Worm (Caenorhabditis elegans): Measurements from ENCODE around the gene tag-123.

tag-123 gene

ce11 chrX:8428319-8428888 is 6.5 kb upstream of the tag-123 start, which contains the start of gene F08F1.3:
Gene F08F1.3, plus strand, starts transcription at chrX:8428838.
- TF ChIP-seq mml-1 (tag; optimal IDR thresholded peaks at IDR 0.05) (no peak), hmg-11 (tag; optimal IDR thresholded peaks at IDR 0.05) (no peak), pha-4 (tag; optimal IDR thresholded peaks at IDR 0.05) (peak; percentile 42), ama-1 (optimal IDR thresholded peaks at IDR 0.05) (no peak), fos-1 (tag; optimal IDR thresholded peaks at IDR 0.05) (no peak), elt-2 (tag; optimal IDR thresholded peaks at IDR 0.05) (peak; percentile 74), lin-39 (tag; optimal IDR thresholded peaks at IDR 0.05) (no peak), ceh-16 (tag; optimal IDR thresholded peaks at IDR 0.05) (no peak), eor-1 (tag; optimal IDR thresholded peaks at IDR 0.05) (no peak), pqm-1 (tag; optimal IDR thresholded peaks at IDR 0.05) (peak; percentile 23), unc-39 (tag; optimal IDR thresholded peaks at IDR 0.05) (no peak), ztf-4 (tag; optimal IDR thresholded peaks at IDR 0.05) (no peak), nhr-43 (tag; optimal IDR thresholded peaks at IDR 0.05; ENCODE audit: poor library complexity, severe bottlenecking) (no peak), tbx-2 (tag; optimal IDR thresholded peaks at IDR 0.05) (no peak), R02D3.7 (tag; optimal IDR thresholded peaks at IDR 0.05) (no peak), nhr-25 (tag; optimal IDR thresholded peaks at IDR 0.05) (no peak), fkh-10 (GFP tag; optimal IDR thresholded peaks at IDR 0.05) (no peak), mdl-1 (tag; optimal IDR thresholded peaks at IDR 0.05) (no peak), nhr-11 (tag; optimal IDR thresholded peaks at IDR 0.05) (no peak), ceh-28 (tag; optimal IDR thresholded peaks at IDR 0.05) (no peak)

- TF ChIP-seq nhr-25 (tag; optimal IDR thresholded peaks at IDR 0.05) (peak; percentile 51), aly-2 (tag; optimal IDR thresholded peaks at IDR 0.05) (no peak), fos-1 (tag; optimal IDR thresholded peaks at IDR 0.05) (no peak)
Measured at ce11 chrX:8426160-8426712, 4.4 kb upstream of the tag-123 start.

- TF ChIP-seq nhr-25 (tag; optimal IDR thresholded peaks at IDR 0.05): peak; percentile 4
- TF ChIP-seq jun-1 (tag; optimal IDR thresholded peaks at IDR 0.05): no peak
- TF ChIP-seq pha-4 (tag; optimal IDR thresholded peaks at IDR 0.05): peak; percentile 4
- no peak for TF ChIP-seq ceh-16 (tag; optimal IDR thresholded peaks at IDR 0.05)
- TF ChIP-seq daf-12 (tag; optimal IDR thresholded peaks at IDR 0.05): no peak
Measured at ce11 chrX:8424286-8424685, 2.4 kb upstream of the tag-123 start.

DNA sequence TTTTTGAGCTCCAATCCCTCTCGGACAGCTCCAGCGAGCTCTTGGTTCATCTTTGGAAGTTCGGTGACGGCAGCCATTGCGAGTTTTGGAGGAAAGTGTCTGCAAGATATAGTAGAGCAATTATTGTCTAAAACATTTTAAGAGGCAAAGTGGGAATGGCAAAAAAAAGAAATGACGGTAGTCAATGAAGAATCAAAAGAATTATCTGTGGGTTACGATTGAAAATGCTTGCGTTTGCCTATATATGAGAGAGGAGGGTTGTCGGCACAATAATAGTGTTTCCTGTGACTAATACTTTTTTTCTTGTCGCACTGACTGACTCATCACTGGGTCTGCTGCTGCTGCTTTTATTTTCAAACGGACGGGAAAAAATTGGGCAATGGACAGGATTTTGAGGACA is 1.8 kb upstream of the tag-123 start, which contains the start of gene tth-1:
tth-1 (minus strand) TSS at position 101 of the 400 bp plus-strand sequence.
- TF ChIP-seq zag-1 (tag; optimal IDR thresholded peaks at IDR 0.05) (no peak), nhr-237 (tag; optimal IDR thresholded peaks at IDR 0.05) (no peak), ceh-9 (tag; optimal IDR thresholded peaks at IDR 0.05) (no peak), daf-12 (tag; optimal IDR thresholded peaks at IDR 0.05) (no peak), lsy-12 (tag; optimal IDR thresholded peaks at IDR 0.05) (no peak)

- TF ChIP-seq pha-4 (tag; optimal IDR thresholded peaks at IDR 0.05) (peak; percentile 33), pqm-1 (tag; optimal IDR thresholded peaks at IDR 0.05) (peak; percentile 71), hmg-11 (tag; optimal IDR thresholded peaks at IDR 0.05) (no peak), eor-1 (tag; optimal IDR thresholded peaks at IDR 0.05) (no peak), elt-2 (tag; optimal IDR thresholded peaks at IDR 0.05) (peak; percentile 52)
Measured at ce11 chrX:8423199-8423598, 1.3 kb upstream of the tag-123 start.

ce11 chrX:8421594-8421993 is 261 bp downstream of the tag-123 start:
- TF ChIP-seq ztf-11 (tag; optimal IDR thresholded peaks at IDR 0.05): no peak
- TF ChIP-seq skn-1 (tag; optimal IDR thresholded peaks at IDR 0.05): no peak
- no peak for TF ChIP-seq nhr-43 (tag; optimal IDR thresholded peaks at IDR 0.05; ENCODE audit: poor library complexity, severe bottlenecking)
- no peak for TF ChIP-seq nhr-12 (tag; optimal IDR thresholded peaks at IDR 0.05)
- no peak for TF ChIP-seq lsy-12 (tag; optimal IDR thresholded peaks at IDR 0.05)
- TF ChIP-seq nhr-237 (tag; optimal IDR thresholded peaks at IDR 0.05): no peak
- no peak for TF ChIP-seq lin-39 (tag; optimal IDR thresholded peaks at IDR 0.05)
- TF ChIP-seq mdl-1 (tag; optimal IDR thresholded peaks at IDR 0.05): no peak
- TF ChIP-seq ceh-9 (tag; optimal IDR thresholded peaks at IDR 0.05): no peak
- no peak for TF ChIP-seq fkh-2 (tag; optimal IDR thresholded peaks at IDR 0.05)
- TF ChIP-seq fkh-10 (GFP tag; optimal IDR thresholded peaks at IDR 0.05): no peak
- TF ChIP-seq nhr-28 (tag; optimal IDR thresholded peaks at IDR 0.05): no peak

Data from whole organism, L3 larva.